Worm (Caenorhabditis elegans): Measurements from ENCODE around the gene srh-61.

DNA sequence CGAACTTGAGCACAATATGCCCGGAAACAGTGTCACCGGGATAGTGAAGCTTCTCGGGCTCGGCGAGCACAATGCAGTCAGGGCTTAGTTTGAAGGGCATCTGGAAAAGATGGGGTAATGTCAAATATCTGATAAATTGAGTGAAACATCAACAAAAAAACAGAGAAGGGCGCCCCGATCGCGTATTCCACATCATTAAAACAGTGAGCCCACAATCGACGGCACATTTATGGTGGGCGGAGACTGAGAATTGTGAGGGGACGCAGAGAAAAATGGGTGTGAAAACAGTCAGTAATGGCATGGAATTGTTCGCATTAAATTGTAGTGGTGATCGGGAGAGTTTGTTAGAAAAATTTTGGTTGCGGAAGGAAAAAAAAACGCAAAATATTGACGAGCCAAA, 35.4 kb downstream of the srh-61 start, which contains the start of gene arrd-9:
- TF ChIP-seq flt-1 (GFP tag; IDR thresholded peaks at IDR 0.05) (no peak), cog-1 (tag; optimal IDR thresholded peaks at IDR 0.05) (no peak), ref-1 (GFP tag; conservative IDR thresholded peaks at IDR 0.05) (no peak), T22C8.4 (GFP tag; IDR thresholded peaks at IDR 0.05) (no peak)
